Worm (Caenorhabditis elegans): ENCODE measurements around the gene T21D9.2.

T21D9.2 gene

DNA sequence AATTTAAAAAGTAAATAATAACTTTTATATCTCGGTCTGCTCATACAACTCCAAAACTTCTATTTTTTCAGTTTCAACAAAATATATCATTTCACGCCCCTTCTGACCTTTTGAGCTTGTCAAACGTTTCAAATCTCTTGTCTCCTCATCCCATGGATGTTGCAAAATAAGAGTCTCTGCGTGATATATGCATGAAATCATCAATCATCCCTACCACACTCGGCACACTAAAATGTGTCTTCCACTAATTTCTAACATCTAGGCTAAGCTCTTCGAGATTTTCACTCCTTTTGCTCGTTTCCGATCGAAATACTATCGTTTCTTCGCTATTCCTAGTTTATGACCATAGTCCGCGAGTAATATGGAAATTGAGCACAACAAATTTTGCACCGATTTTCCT lies 2.3 kb upstream of the T21D9.2 start:
- TF ChIP-seq nhr-237 (tag; optimal IDR thresholded peaks at IDR 0.05): no peak
- TF ChIP-seq cnd-1 (tag; optimal IDR thresholded peaks at IDR 0.05): no peak
- TF ChIP-seq mls-2 (tag; optimal IDR thresholded peaks at IDR 0.05): no peak
- TF ChIP-seq flh-1 (GFP tag; optimal IDR thresholded peaks at IDR 0.05): no peak
- TF ChIP-seq drap-1 (GFP tag; optimal IDR thresholded peaks at IDR 0.05): no peak
- TF ChIP-seq ceh-39 (tag; optimal IDR thresholded peaks at IDR 0.05): no peak
- TF ChIP-seq ceh-43 (GFP tag; optimal IDR thresholded peaks at IDR 0.05): no peak
- no peak for TF ChIP-seq lin-13 (tag; optimal IDR thresholded peaks at IDR 0.05)
- no peak for TF ChIP-seq elt-1 (tag; optimal IDR thresholded peaks at IDR 0.05; ENCODE audit: borderline replicate concordance, insufficient read depth)

DNA sequence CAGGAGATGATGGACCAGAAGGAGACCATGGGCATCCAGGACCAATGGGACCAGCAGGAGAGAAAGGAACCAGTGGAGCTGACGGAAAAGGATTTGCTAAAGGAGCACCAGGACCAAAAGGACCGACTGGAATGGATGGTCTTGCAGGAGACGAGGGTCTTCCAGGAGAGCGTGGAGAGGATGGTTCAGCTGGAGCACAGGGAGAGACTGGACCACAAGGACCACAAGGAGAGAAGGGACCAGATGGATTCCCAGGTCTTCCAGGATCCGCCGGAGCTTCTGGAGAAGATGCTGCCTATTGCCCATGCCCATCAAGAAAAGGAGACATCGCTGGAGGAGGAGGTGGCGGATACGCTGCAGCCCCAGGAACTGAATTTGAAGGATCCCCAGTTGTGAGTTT lies 2.6 kb downstream of the T21D9.2 start:
- no peak for TF ChIP-seq nhr-2 (tag; optimal IDR thresholded peaks at IDR 0.05)
- no peak for TF ChIP-seq nhr-76 (tag; optimal IDR thresholded peaks at IDR 0.05)
- no peak for TF ChIP-seq pha-4 (tag; optimal IDR thresholded peaks at IDR 0.05)
- no peak for TF ChIP-seq unc-39 (tag; optimal IDR thresholded peaks at IDR 0.05)
- TF ChIP-seq nhr-28 (tag; optimal IDR thresholded peaks at IDR 0.05): no peak
- no peak for TF ChIP-seq unc-62 (GFP tag; optimal IDR thresholded peaks at IDR 0.05)
- no peak for TF ChIP-seq ces-1 (GFP tag; optimal IDR thresholded peaks at IDR 0.05)
- TF ChIP-seq mls-2 (tag; optimal IDR thresholded peaks at IDR 0.05): no peak
- TF ChIP-seq ztf-11 (tag; optimal IDR thresholded peaks at IDR 0.05): no peak
- TF ChIP-seq elt-1 (tag; optimal IDR thresholded peaks at IDR 0.05; ENCODE audit: borderline replicate concordance, insufficient read depth): no peak
- no peak for TF ChIP-seq tbx-8 (GFP tag; optimal IDR thresholded peaks at IDR 0.05)
- no peak for TF ChIP-seq hlh-1 (tag; optimal IDR thresholded peaks at IDR 0.05)
- no peak for TF ChIP-seq snpc-4 (tag; optimal IDR thresholded peaks at IDR 0.05)

DNA sequence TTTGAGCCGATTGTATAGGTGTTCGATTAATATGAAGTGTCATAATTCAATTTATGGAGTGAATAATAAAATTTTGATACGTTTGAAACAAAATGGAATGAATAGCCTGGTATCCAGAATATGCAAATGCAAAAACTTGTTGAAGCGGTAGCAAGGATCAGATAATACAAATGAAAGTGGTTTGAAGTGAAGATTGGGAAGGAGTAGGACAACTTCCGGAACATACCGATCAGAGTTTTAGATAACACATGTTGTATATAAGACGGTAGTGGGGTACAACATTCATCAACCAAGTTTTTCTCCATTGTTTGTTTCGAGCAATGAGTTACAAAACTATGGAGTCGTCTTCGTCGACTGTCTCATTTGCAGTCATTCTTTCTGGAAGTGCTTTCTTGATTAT lies 3.5 kb downstream of the T21D9.2 start, which contains the start of gene col-164:
Gene col-164 (plus strand): TSS at position 301 of the 400 bp plus-strand sequence.
- TF ChIP-seq M03D4.4 (tag; optimal IDR thresholded peaks at IDR 0.05) (no peak), ces-1 (GFP tag; optimal IDR thresholded peaks at IDR 0.05) (no peak), unc-120 (tag; optimal IDR thresholded peaks at IDR 0.05; ENCODE audit: poor library complexity, severe bottlenecking) (no peak), bed-3 (GFP tag; optimal IDR thresholded peaks at IDR 0.05) (no peak), mab-5 (tag; optimal IDR thresholded peaks at IDR 0.05) (no peak), hlh-1 (tag; optimal IDR thresholded peaks at IDR 0.05) (no peak), mep-1 (tag; optimal IDR thresholded peaks at IDR 0.05) (no peak), elt-1 (tag; optimal IDR thresholded peaks at IDR 0.05; ENCODE audit: borderline replicate concordance, insufficient read depth) (no peak), lsy-2 (tag; optimal IDR thresholded peaks at IDR 0.05) (no peak), elt-3 (tag; optimal IDR thresholded peaks at IDR 0.05) (no peak), nhr-76 (tag; optimal IDR thresholded peaks at IDR 0.05) (no peak), ceh-83 (GFP tag; optimal IDR thresholded peaks at IDR 0.05) (no peak), cnd-1 (tag; optimal IDR thresholded peaks at IDR 0.05) (no peak), nhr-237 (tag; optimal IDR thresholded peaks at IDR 0.05) (no peak), unc-39 (tag; optimal IDR thresholded peaks at IDR 0.05) (no peak), nhr-2 (tag; optimal IDR thresholded peaks at IDR 0.05) (no peak), zip-8 (tag; optimal IDR thresholded peaks at IDR 0.05) (no peak), lin-13 (tag; optimal IDR thresholded peaks at IDR 0.05) (no peak), lin-32 (GFP tag; optimal IDR thresholded peaks at IDR 0.05) (no peak)

DNA sequence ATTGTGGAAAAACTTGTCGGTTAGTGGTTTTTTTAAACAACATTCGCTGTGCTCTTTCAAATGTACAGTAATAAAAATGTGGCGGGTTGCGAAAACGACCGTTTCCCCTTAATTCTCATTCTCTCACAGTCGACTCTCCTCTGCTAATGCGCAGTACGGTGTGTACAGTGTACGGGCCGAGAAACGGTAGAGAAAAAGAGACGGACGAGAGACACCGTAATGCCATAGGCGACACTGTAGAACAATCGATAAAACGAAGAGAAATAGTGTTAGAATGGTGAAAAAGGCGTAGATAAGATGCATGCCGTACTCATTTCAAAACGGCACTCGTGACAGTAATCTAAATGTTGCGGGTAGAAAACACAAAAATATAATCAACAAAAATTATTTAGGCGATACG lies 6.2 kb downstream of the T21D9.2 start:
- peak; percentile 25 for TF ChIP-seq pha-4 (tag; optimal IDR thresholded peaks at IDR 0.05)
- no peak for TF ChIP-seq ces-1 (GFP tag; optimal IDR thresholded peaks at IDR 0.05)
- no peak for TF ChIP-seq unc-120 (tag; optimal IDR thresholded peaks at IDR 0.05; ENCODE audit: poor library complexity, severe bottlenecking)
- TF ChIP-seq lsy-2 (tag; optimal IDR thresholded peaks at IDR 0.05): peak; percentile 92
- TF ChIP-seq mab-5 (tag; optimal IDR thresholded peaks at IDR 0.05): no peak
- TF ChIP-seq mls-2 (tag; optimal IDR thresholded peaks at IDR 0.05): no peak
- peak; percentile 1 for TF ChIP-seq nhr-2 (tag; optimal IDR thresholded peaks at IDR 0.05)
- no peak for TF ChIP-seq elt-1 (tag; optimal IDR thresholded peaks at IDR 0.05; ENCODE audit: borderline replicate concordance, insufficient read depth)
- peak; percentile 56 for TF ChIP-seq ceh-39 (tag; optimal IDR thresholded peaks at IDR 0.05)
- TF ChIP-seq nhr-28 (tag; optimal IDR thresholded peaks at IDR 0.05): no peak
- no peak for TF ChIP-seq bed-3 (GFP tag; optimal IDR thresholded peaks at IDR 0.05)
- TF ChIP-seq blmp-1 (tag; optimal IDR thresholded peaks at IDR 0.05): no peak
- no peak for TF ChIP-seq flh-1 (GFP tag; optimal IDR thresholded peaks at IDR 0.05)

DNA sequence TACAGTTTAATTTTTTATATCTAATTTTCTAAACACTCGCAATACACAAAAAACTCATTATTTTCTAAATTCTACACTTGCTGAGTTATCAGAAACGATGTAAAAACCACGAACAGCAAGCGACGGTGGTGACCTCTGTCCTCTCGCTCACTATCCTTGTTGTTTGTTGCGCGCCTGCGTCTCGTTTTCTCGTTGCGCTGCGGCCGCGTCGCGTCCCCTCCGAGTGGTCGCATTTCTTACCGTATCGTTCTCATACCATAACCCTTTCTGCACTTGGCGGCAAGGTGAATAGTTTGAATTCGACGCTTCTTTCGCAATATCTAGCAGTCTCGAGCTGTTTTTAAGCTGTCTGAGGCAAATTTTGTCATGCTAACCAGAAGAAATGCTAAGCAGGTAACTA lies 7.3 kb downstream of the T21D9.2 start, which contains the start of gene lsy-2:
Gene lsy-2 (plus strand): TSS at position 271 of the 400 bp plus-strand sequence.
- TF ChIP-seq sem-2 (GFP tag; optimal IDR thresholded peaks at IDR 0.05): no peak
- no peak for TF ChIP-seq ztf-11 (tag; optimal IDR thresholded peaks at IDR 0.05)
- TF ChIP-seq nhr-28 (tag; optimal IDR thresholded peaks at IDR 0.05): no peak
- TF ChIP-seq unc-39 (tag; optimal IDR thresholded peaks at IDR 0.05): no peak
- TF ChIP-seq ces-1 (GFP tag; optimal IDR thresholded peaks at IDR 0.05): no peak
- no peak for TF ChIP-seq mls-2 (tag; optimal IDR thresholded peaks at IDR 0.05)
- TF ChIP-seq lsy-2 (tag; optimal IDR thresholded peaks at IDR 0.05): peak; percentile 98
- TF ChIP-seq nhr-76 (tag; optimal IDR thresholded peaks at IDR 0.05): no peak
- no peak for TF ChIP-seq ceh-83 (GFP tag; optimal IDR thresholded peaks at IDR 0.05)
- TF ChIP-seq snpc-4 (tag; optimal IDR thresholded peaks at IDR 0.05): no peak
- no peak for TF ChIP-seq bed-3 (GFP tag; optimal IDR thresholded peaks at IDR 0.05)
- TF ChIP-seq sptf-1 (tag; optimal IDR thresholded peaks at IDR 0.05): peak; percentile 33
- TF ChIP-seq M03D4.4 (tag; optimal IDR thresholded peaks at IDR 0.05): no peak
- TF ChIP-seq mep-1 (tag; optimal IDR thresholded peaks at IDR 0.05): peak; percentile 61
- no peak for TF ChIP-seq lin-32 (GFP tag; optimal IDR thresholded peaks at IDR 0.05)
- no peak for TF ChIP-seq unc-120 (tag; optimal IDR thresholded peaks at IDR 0.05; ENCODE audit: poor library complexity, severe bottlenecking)
- peak; percentile 20 for TF ChIP-seq hlh-1 (tag; optimal IDR thresholded peaks at IDR 0.05)
- no peak for TF ChIP-seq ham-2 (GFP tag; optimal IDR thresholded peaks at IDR 0.05)
- no peak for TF ChIP-seq nhr-12 (tag; optimal IDR thresholded peaks at IDR 0.05)
- peak; percentile 5 for TF ChIP-seq lin-13 (tag; optimal IDR thresholded peaks at IDR 0.05)
- TF ChIP-seq tbx-8 (GFP tag; optimal IDR thresholded peaks at IDR 0.05): no peak
- no peak for TF ChIP-seq blmp-1 (tag; optimal IDR thresholded peaks at IDR 0.05)
- no peak for TF ChIP-seq nhr-2 (tag; optimal IDR thresholded peaks at IDR 0.05)
- TF ChIP-seq elt-3 (tag; optimal IDR thresholded peaks at IDR 0.05): no peak
- TF ChIP-seq mab-5 (tag; optimal IDR thresholded peaks at IDR 0.05): no peak
- TF ChIP-seq pha-4 (tag; optimal IDR thresholded peaks at IDR 0.05): peak; percentile 47
- no peak for TF ChIP-seq unc-62 (GFP tag; optimal IDR thresholded peaks at IDR 0.05)
- no peak for TF ChIP-seq drap-1 (GFP tag; optimal IDR thresholded peaks at IDR 0.05)
- TF ChIP-seq ceh-43 (GFP tag; optimal IDR thresholded peaks at IDR 0.05): no peak
- no peak for TF ChIP-seq cnd-1 (tag; optimal IDR thresholded peaks at IDR 0.05)
- TF ChIP-seq ceh-39 (tag; optimal IDR thresholded peaks at IDR 0.05): no peak
- TF ChIP-seq nhr-237 (tag; optimal IDR thresholded peaks at IDR 0.05): peak; percentile 10

All from whole organism, mixed stage, embryonic.